In genomic region chr3R:23726740-23727139, dm6 we compare ENCODE assay signal across 1 fruit fly cellular context.
TF ChIP-seq lines count a peak whose summit lies in the region.

No protein-coding gene starts in this region.

TF ChIP-seq in whole organism, embryonic, 481 proteins besides CTCF, POLR2A, EP300 and RAD21 (continued from another document):
- TF ChIP-seq grau (tag; optimal IDR thresholded peaks at IDR 0.05; lab: Kevin White, UChicago) (peak; percentile 87), sob (GFP tag; IDR thresholded peaks at IDR 0.05; lab: Robert Waterston, UW) (peak; percentile 89), CG10209 (GFP tag; optimal IDR thresholded peaks at IDR 0.05; lab: Kevin White, UChicago) (peak; percentile 75), CG14050 (GFP tag; IDR thresholded peaks at IDR 0.05; lab: Robert Waterston, UW) (peak; percentile 67), CG12769 (tag; optimal IDR thresholded peaks at IDR 0.05; lab: Kevin White, UChicago) (peak; percentile 82), CG18476 (GFP tag; optimal IDR thresholded peaks at IDR 0.05; lab: Kevin White, UChicago) (peak; percentile 65), fd3F (GFP tag; optimal IDR thresholded peaks at IDR 0.05; lab: Kevin White, UChicago) (peak; percentile 77), CG15269 (tag; optimal IDR thresholded peaks at IDR 0.05; lab: Kevin White, UChicago) (peak; percentile 84), ATbp (GFP tag; optimal IDR thresholded peaks at IDR 0.05; lab: Kevin White, UChicago) (peak; percentile 46), CG17186 (GFP tag; optimal IDR thresholded peaks at IDR 0.05; lab: Kevin White, UChicago) (no peak), Camta (GFP tag; optimal IDR thresholded peaks at IDR 0.05; lab: Kevin White, UChicago) (peak; percentile 57), CG6654 (GFP tag; optimal IDR thresholded peaks at IDR 0.05; lab: Kevin White, UChicago) (peak; percentile 19), Opbp (GFP tag; IDR thresholded peaks at IDR 0.05; lab: Robert Waterston, UW; ENCODE audit: partially characterized antibody) (no peak), ap (GFP tag; IDR thresholded peaks at IDR 0.05; lab: Robert Waterston, UW) (peak; percentile 46), sens-2 (GFP tag; IDR thresholded peaks at IDR 0.05; lab: Robert Waterston, UW) (no peak), Lpt (GFP tag; optimal IDR thresholded peaks at IDR 0.05; lab: Kevin White, UChicago) (no peak), CG18011 (GFP tag; optimal IDR thresholded peaks at IDR 0.05; lab: Kevin White, UChicago) (peak; percentile 72), CG10267 (tag; optimal IDR thresholded peaks at IDR 0.05; lab: Kevin White, UChicago) (peak; percentile 63), NC2α (GFP tag; optimal IDR thresholded peaks at IDR 0.05; lab: Kevin White, UChicago) (no peak), croc (GFP tag; conservative IDR thresholded peaks at IDR 0.05; lab: Robert Waterston, UW) (peak; percentile 28; the same call in 2 of the 3 replicates), CG12942 (GFP tag; optimal IDR thresholded peaks at IDR 0.05; lab: Kevin White, UChicago) (peak; percentile 44), dimm (GFP tag; IDR thresholded peaks at IDR 0.05; lab: Robert Waterston, UW) (no peak), CG18619 (GFP tag; optimal IDR thresholded peaks at IDR 0.05; lab: Kevin White, UChicago) (peak; percentile 76), Doc3 (GFP tag; IDR thresholded peaks at IDR 0.05; lab: Robert Waterston, UW; ENCODE audit: partially characterized antibody) (no peak), CkIIα-i1 (GFP tag; IDR thresholded peaks at IDR 0.05; lab: Robert Waterston, UW) (no peak), CG4360 (GFP tag; IDR thresholded peaks at IDR 0.05; lab: Robert Waterston, UW) (peak; percentile 14; the same call in 1 of the 2 replicates), CG9215 (GFP tag; IDR thresholded peaks at IDR 0.05; lab: Robert Waterston, UW) (peak; percentile 72), grn (GFP tag; optimal IDR thresholded peaks at IDR 0.05; lab: Kevin White, UChicago) (no peak), CG14710 (tag; optimal IDR thresholded peaks at IDR 0.05; lab: Kevin White, UChicago) (peak; percentile 35), ac (GFP tag; optimal IDR thresholded peaks at IDR 0.05; lab: Kevin White, UChicago) (no peak), Sry-δ (GFP tag; optimal IDR thresholded peaks at IDR 0.05; lab: Kevin White, UChicago) (peak; percentile 14), CG34224 (GFP tag; IDR thresholded peaks at IDR 0.05; lab: Robert Waterston, UW; ENCODE audit: partially characterized antibody) (no peak), CG1647 (GFP tag; optimal IDR thresholded peaks at IDR 0.05; lab: Kevin White, UChicago) (peak; percentile 65), chif (GFP tag; optimal IDR thresholded peaks at IDR 0.05; lab: Kevin White, UChicago) (peak; percentile 45 to 57), CG43689 (GFP tag; IDR thresholded peaks at IDR 0.05; lab: Robert Waterston, UW) (peak; percentile 40; the same call in 1 of the 2 replicates)
